Worm (Caenorhabditis elegans) whole organism, L4 larva: Measurements from ENCODE around the gene egl-45.

Source experiments
- cey-2 ChIP-seq: sonication (generic microtip); optimal IDR thresholded peaks from 3 replicates; lab custom pipeline; 2017; ENCODE audit warnings: missing genetic modification characterization, mild to moderate bottlenecking, missing compliant biosample characterization, antibody characterized with exemption, borderline replicate concordance; ENCODE audit not compliant: insufficient read depth
- dve-1 ChIP-seq: sonication (generic microtip); optimal IDR thresholded peaks from 2 replicates; lab custom pipeline; 2017; ENCODE audit warnings: antibody characterized with exemption, mild to moderate bottlenecking, missing genetic modification characterization, missing compliant biosample characterization; ENCODE audit not compliant: insufficient read depth
- jun-1 ChIP-seq: fragments of 150-350 bp; optimal IDR thresholded peaks from 2 replicates; lab custom pipeline; 2014; ENCODE audit warnings: missing biosample characterization, missing genetic modification reagents, missing genetic modification characterization
- nhr-77 ChIP-seq: fragments of 150-350 bp; optimal IDR thresholded peaks from 2 replicates; lab custom pipeline; 2014; ENCODE audit warnings: missing biosample characterization, missing genetic modification characterization

DNA sequence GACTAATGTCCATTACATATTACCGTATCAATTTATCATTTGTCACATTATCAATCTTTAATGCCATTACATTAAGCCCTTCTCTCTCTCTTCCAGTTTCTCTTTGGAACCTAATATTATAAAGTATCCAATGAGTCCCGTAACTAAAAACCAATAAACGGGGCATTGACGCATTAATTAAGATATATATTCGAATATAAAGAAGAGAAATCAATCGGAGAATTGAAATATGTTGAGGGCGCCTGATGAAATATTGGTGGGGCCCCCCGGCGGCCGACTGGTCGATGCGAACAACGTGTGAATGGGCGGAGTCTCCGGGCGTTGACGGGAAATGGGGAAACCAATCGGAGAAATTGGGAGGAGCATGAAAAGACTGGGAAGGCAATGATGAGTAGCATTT, 44.2 kb downstream of the egl-45 start:
- TF ChIP-seq jun-1 (no peak), cey-2 (no peak), nhr-77 (tag; lab: Kevin White, UChicago) (no peak), dve-1 (tag; lab: Kevin White, UChicago) (no peak)
